Fruit fly (Drosophila melanogaster) whole organism, prepupa: ENCODE measurements around the gene RpS6.

Experiments used
- Blimp-1 ChIP-seq: fragments of 200-800 bp; sonication (Bioruptor generic); optimal IDR thresholded peaks from 3 replicates; lab custom pipeline; 2017; ENCODE audit warnings: missing biosample characterization, missing genetic modification characterization, mild to moderate bottlenecking, moderate library complexity, missing genetic modification reagents
- CG10631 ChIP-seq: fragments of 200-800 bp; sonication (Bioruptor generic); optimal IDR thresholded peaks from 2 replicates; lab custom pipeline; 2016; ENCODE audit warnings: missing biosample characterization, missing genetic modification characterization
- CG11294 ChIP-seq: fragments of 200-800 bp; sonication (Bioruptor generic); IDR thresholded peaks from 2 replicates; pipeline ENCODE4 v1.3.6; 2022; ENCODE audit warnings: missing biosample characterization, missing genetic modification characterization
- CG11902 ChIP-seq: fragments of 200-800 bp; sonication (Bioruptor generic); optimal IDR thresholded peaks from 3 replicates; lab custom pipeline; 2016; ENCODE audit warnings: missing biosample characterization, missing genetic modification characterization
- CG15336 ChIP-seq: fragments of 200-800 bp; sonication (Bioruptor generic); IDR thresholded peaks from 2 replicates; pipeline ENCODE4 v1.3.6; 2022; ENCODE audit warnings: missing biosample characterization, missing genetic modification characterization
- CG3032 ChIP-seq: fragments of 200-800 bp; optimal IDR thresholded peaks from 2 replicates; lab custom pipeline; 2019; ENCODE audit warnings: missing biosample characterization, mild to moderate bottlenecking, missing genetic modification characterization, moderate library complexity
- CG31627 ChIP-seq: fragments of 200-800 bp; sonication (Bioruptor generic); optimal IDR thresholded peaks from 3 replicates; lab custom pipeline; 2016; ENCODE audit warnings: missing biosample characterization, missing genetic modification characterization
- CG6163 ChIP-seq: fragments of 200-800 bp; sonication (Bioruptor generic); IDR thresholded peaks from 3 replicates; pipeline ENCODE4 v1.3.6; 2022; ENCODE audit warnings: missing biosample characterization, missing genetic modification characterization
- CG7368 ChIP-seq: fragments of 200-800 bp; sonication (Bioruptor generic); optimal IDR thresholded peaks from 3 replicates; lab custom pipeline; 2016; ENCODE audit warnings: missing biosample characterization, missing genetic modification characterization
- CG8119 ChIP-seq: fragments of 200-800 bp; sonication (Bioruptor generic); IDR thresholded peaks from 3 replicates; pipeline ENCODE4 v1.3.6; 2022; ENCODE audit warnings: missing biosample characterization, missing genetic modification characterization
- CG9139 ChIP-seq: fragments of 200-800 bp; sonication (Bioruptor generic); optimal IDR thresholded peaks from 3 replicates; lab custom pipeline; 2017; ENCODE audit warnings: missing biosample characterization, mild to moderate bottlenecking, missing genetic modification characterization
- Eip78C ChIP-seq: fragments of 200-800 bp; sonication (Bioruptor generic); peaks from one replicate; lab custom pipeline; 2016; ENCODE audit warnings: missing biosample characterization, missing genetic modification characterization
- Eip93F ChIP-seq: fragments of 200-800 bp; sonication (Bioruptor generic); optimal IDR thresholded peaks from 2 replicates; lab custom pipeline; 2016; ENCODE audit warnings: missing biosample characterization, mild to moderate bottlenecking, missing genetic modification characterization
- Ets96B ChIP-seq: fragments of 200-800 bp; optimal IDR thresholded peaks from 2 replicates; lab custom pipeline; 2019; ENCODE audit warnings: missing biosample characterization, mild to moderate bottlenecking, missing genetic modification characterization, moderate library complexity
- Gug ChIP-seq: fragments of 200-800 bp; sonication (Bioruptor generic); IDR thresholded peaks from 2 replicates; pipeline ENCODE4 v1.3.6; 2022; ENCODE audit warnings: missing biosample characterization, missing genetic modification characterization
- Hr4 ChIP-seq: fragments of 200-800 bp; sonication (Bioruptor generic); optimal IDR thresholded peaks from 3 replicates; lab custom pipeline; 2016; ENCODE audit warnings: missing biosample characterization, missing genetic modification characterization
- Lpt ChIP-seq: fragments of 200-800 bp; sonication (Bioruptor generic); optimal IDR thresholded peaks from 3 replicates; lab custom pipeline; 2016; ENCODE audit warnings: missing biosample characterization, missing genetic modification characterization
- Met ChIP-seq: fragments of 200-800 bp; sonication (Bioruptor generic); optimal IDR thresholded peaks from 3 replicates; lab custom pipeline; 2016; ENCODE audit warnings: missing biosample characterization, missing genetic modification characterization
- OdsH ChIP-seq: fragments of 200-800 bp; sonication (Bioruptor generic); optimal IDR thresholded peaks from 3 replicates; lab custom pipeline; 2016; ENCODE audit warnings: missing biosample characterization, missing genetic modification characterization
- Smox ChIP-seq: fragments of 200-800 bp; sonication (Bioruptor generic); optimal IDR thresholded peaks from 3 replicates; lab custom pipeline; 2016; ENCODE audit warnings: missing biosample characterization, missing genetic modification characterization
- Sox102F ChIP-seq: fragments of 200-800 bp; sonication (Bioruptor generic); optimal IDR thresholded peaks from 2 replicates; lab custom pipeline; 2016; ENCODE audit warnings: missing biosample characterization, mild to moderate bottlenecking, missing genetic modification characterization
- Sox14 ChIP-seq: fragments of 200-800 bp; sonication (Bioruptor generic); optimal IDR thresholded peaks from 3 replicates; lab custom pipeline; 2016; ENCODE audit warnings: missing biosample characterization, missing genetic modification characterization
- Sox15 ChIP-seq: fragments of 200-800 bp; sonication (Bioruptor generic); optimal IDR thresholded peaks from 3 replicates; lab custom pipeline; 2016; ENCODE audit warnings: missing biosample characterization, missing genetic modification characterization
- achi ChIP-seq: fragments of 200-800 bp; sonication (Bioruptor generic); optimal IDR thresholded peaks from 3 replicates; lab custom pipeline; 2016; ENCODE audit warnings: missing biosample characterization, missing genetic modification characterization
- acj6 ChIP-seq: fragments of 200-800 bp; sonication (Bioruptor generic); optimal IDR thresholded peaks from 3 replicates; lab custom pipeline; 2016; ENCODE audit warnings: missing biosample characterization, missing genetic modification characterization
- dsx ChIP-seq: fragments of 200-800 bp; optimal IDR thresholded peaks from 3 replicates; lab custom pipeline; 2019; ENCODE audit warnings: missing biosample characterization, mild to moderate bottlenecking, missing genetic modification characterization, moderate library complexity; ENCODE audit not compliant: poor library complexity, severe bottlenecking
- esn ChIP-seq: fragments of 200-800 bp; sonication (Bioruptor generic); optimal IDR thresholded peaks from 2 replicates; lab custom pipeline; 2016; ENCODE audit warnings: missing biosample characterization, mild to moderate bottlenecking, missing genetic modification characterization, moderate library complexity
- fd59A ChIP-seq: fragments of 200-800 bp; sonication (Bioruptor generic); optimal IDR thresholded peaks from 2 replicates; lab custom pipeline; 2017; ENCODE audit warnings: missing biosample characterization, mild to moderate bottlenecking, missing genetic modification characterization, missing genetic modification reagents
- fkh ChIP-seq: fragments of 200-800 bp; sonication (Bioruptor generic); optimal IDR thresholded peaks from 3 replicates; lab custom pipeline; 2017; ENCODE audit warnings: missing biosample characterization, mild to moderate bottlenecking, missing genetic modification characterization, moderate library complexity
- net ChIP-seq: fragments of 200-800 bp; sonication (Bioruptor generic); optimal IDR thresholded peaks from 3 replicates; lab custom pipeline; 2016; ENCODE audit warnings: missing biosample characterization, missing genetic modification characterization
- pdm3 ChIP-seq: fragments of 200-800 bp; sonication (Bioruptor generic); optimal IDR thresholded peaks from 3 replicates; lab custom pipeline; 2016; ENCODE audit warnings: missing biosample characterization, missing genetic modification characterization
- ss ChIP-seq, 2 experiments: fragments of 200-800 bp; sonication (Bioruptor generic); optimal IDR thresholded peaks; 2 replicates in 1 of 2; 3 replicates in 1 of 2; lab custom pipeline; 2017 to 2018; ENCODE audit warnings: mild to moderate bottlenecking in 2 of 2, missing biosample characterization in 2 of 2, missing genetic modification characterization in 2 of 2, moderate library complexity in 1 of 2
- svp ChIP-seq: fragments of 200-800 bp; sonication (Bioruptor generic); peaks from one replicate; lab custom pipeline; 2016; ENCODE audit warnings: missing biosample characterization, missing genetic modification characterization
- topi ChIP-seq: fragments of 200-800 bp; sonication (Bioruptor generic); optimal IDR thresholded peaks from 3 replicates; lab custom pipeline; 2016; ENCODE audit warnings: missing biosample characterization, missing genetic modification characterization
- vri ChIP-seq: fragments of 200-800 bp; sonication (Bioruptor generic); optimal IDR thresholded peaks from 3 replicates; lab custom pipeline; 2016; ENCODE audit warnings: missing biosample characterization, mild to moderate bottlenecking, missing genetic modification characterization

Gene RpS6

DNA sequence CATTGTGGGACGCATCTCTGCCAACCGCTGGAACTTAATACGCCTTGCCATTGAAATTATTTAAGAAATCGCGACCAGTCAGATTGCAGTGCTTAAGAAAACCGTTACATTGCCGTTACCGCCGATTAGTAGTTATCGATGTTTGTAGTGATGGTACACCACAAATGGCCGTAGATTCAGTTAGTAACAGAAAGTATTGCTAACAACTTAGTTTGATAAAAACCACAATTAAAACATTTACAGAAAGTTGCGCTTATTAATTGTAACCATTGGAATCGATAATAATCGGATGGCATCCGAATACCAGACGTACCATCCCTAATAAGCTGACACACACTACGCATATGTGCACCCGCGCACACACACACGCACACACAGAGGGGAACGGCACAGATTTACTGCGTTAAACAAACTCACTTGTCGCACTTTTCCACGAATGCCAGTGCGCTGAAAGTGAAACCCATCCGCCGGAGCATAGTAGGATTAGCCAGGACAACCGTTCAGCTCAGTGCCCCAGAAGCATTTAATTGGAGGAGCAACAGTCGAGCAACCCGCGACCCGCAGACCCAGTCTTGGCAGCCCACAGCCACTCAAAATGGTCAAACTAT lies 19.1 kb upstream of the RpS6 start, which contains the start of the genes hdm and Ykt6 (continued):
- TF ChIP-seq CG10631 (GFP tag; lab: Kevin White, UChicago) (peak; percentile 81), Sox15 (GFP tag; lab: Kevin White, UChicago) (peak; percentile 55), fd59A (GFP tag; lab: Kevin White, UChicago) (peak; percentile 28), acj6 (GFP tag; lab: Kevin White, UChicago) (peak; percentile 71), CG7368 (GFP tag; lab: Kevin White, UChicago) (peak; percentile 70), fkh (GFP tag; lab: Kevin White, UChicago) (peak; percentile 77), CG8119 (no peak), Hr4 (GFP tag; lab: Kevin White, UChicago) (no peak), CG15336 (GFP tag; lab: Robert Waterston, UW) (peak; percentile 52; the same call in 1 of the 2 replicates), CG6163 (GFP tag; lab: Robert Waterston, UW) (no peak; the same call in 1 of the 3 replicates), CG11294 (GFP tag; lab: Robert Waterston, UW) (peak; percentile 45; the same call in 1 of the 2 replicates), OdsH (GFP tag; lab: Kevin White, UChicago) (no peak), achi (GFP tag; lab: Kevin White, UChicago) (peak; percentile 74), CG9139 (no peak), pdm3 (GFP tag; lab: Kevin White, UChicago) (no peak), net (GFP tag; lab: Kevin White, UChicago) (peak; percentile 55), Eip93F (GFP tag; lab: Kevin White, UChicago) (no peak), Ets96B (tag; lab: Kevin White, UChicago) (peak; percentile 62), dsx (peak; percentile 25), CG3032 (tag; lab: Kevin White, UChicago) (peak; percentile 64), Gug (peak; percentile 59), CG31627 (peak; percentile 79)
- TF ChIP-seq, all 60 proteins: peak for 30

- TF ChIP-seq net (GFP tag; lab: Kevin White, UChicago) (no peak), svp (GFP tag; lab: Kevin White, UChicago) (peak; percentile 61), CG31627 (no peak), Sox14 (GFP tag; lab: Kevin White, UChicago) (no peak), Hr4 (GFP tag; lab: Kevin White, UChicago) (no peak), ss (GFP tag; optimal IDR thresholded peaks at IDR 0.05; lab: Kevin White, UChicago) (peak in 1 of 2 experiments; percentile 17), Smox (GFP tag; lab: Kevin White, UChicago) (no peak), achi (GFP tag; lab: Kevin White, UChicago) (peak; percentile 28), OdsH (GFP tag; lab: Kevin White, UChicago) (no peak), CG11294 (GFP tag; lab: Robert Waterston, UW) (no peak), Blimp-1 (GFP tag; lab: Kevin White, UChicago) (no peak), vri (GFP tag; lab: Kevin White, UChicago) (peak; percentile 0), topi (GFP tag; lab: Kevin White, UChicago) (no peak), Lpt (GFP tag; lab: Kevin White, UChicago) (no peak), Sox102F (no peak), Met (GFP tag; lab: Kevin White, UChicago) (no peak), Gug (no peak), Eip78C (GFP tag; lab: Kevin White, UChicago) (peak; percentile 30), acj6 (GFP tag; lab: Kevin White, UChicago) (no peak), CG8119 (no peak), CG10631 (GFP tag; lab: Kevin White, UChicago) (no peak), esn (GFP tag; lab: Kevin White, UChicago) (peak; percentile 10), CG9139 (peak; percentile 20)
These were observed 11.0 kb upstream of the RpS6 start, which contains the start of gene snz for dm6 chrX:7911983-7912630. Gene snz, plus strand, starts transcription at chrX:7912089.

DNA sequence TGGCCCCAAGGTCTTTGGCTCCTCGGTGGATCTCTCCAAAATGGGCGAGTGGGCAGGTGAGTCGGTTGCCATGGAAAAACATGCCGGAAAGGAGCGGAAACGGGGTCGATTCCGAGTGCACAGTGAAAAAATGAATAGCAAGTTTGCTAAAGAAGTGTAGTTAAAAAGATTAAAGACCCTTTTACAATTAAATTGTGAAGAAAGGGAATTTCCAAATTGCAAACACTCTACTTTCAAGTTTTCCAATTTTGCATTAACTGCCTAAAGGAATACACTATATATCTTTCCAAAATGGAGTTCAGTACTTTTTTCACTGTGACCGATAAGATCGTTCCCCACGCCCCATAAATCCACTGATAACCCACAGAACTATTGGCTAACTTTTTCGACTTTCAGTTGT lies 8.4 kb upstream of the RpS6 start:
- peak; percentile 23 for TF ChIP-seq Eip78C (GFP tag; lab: Kevin White, UChicago)
- no peak for TF ChIP-seq CG11902
- TF ChIP-seq, all 60 proteins: peak for 1
